Worm (Caenorhabditis elegans) whole organism, young adult: Measurements from ENCODE around the gene Y22D7AR.3.

Experiments
- B0019.2 ChIP-seq: fragments of 200-800 bp; sonication (Bioruptor generic); conservative IDR thresholded peaks from 2 replicates; pipeline ENCODE4 v1.3.6; 2022; ENCODE audit warnings: missing genetic modification reagents, missing genetic modification characterization, missing compliant biosample characterization
- B0261.1 ChIP-seq: sonication (generic microtip); optimal IDR thresholded peaks from 2 replicates; lab custom pipeline; 2016; ENCODE audit warnings: mild to moderate bottlenecking, missing genetic modification characterization, moderate library complexity, missing compliant biosample characterization
- B0336.3 ChIP-seq: fragments of 200-800 bp; sonication (Bioruptor generic); IDR thresholded peaks from 2 replicates; pipeline ENCODE4 v1.3.6; 2022; ENCODE audit warnings: missing genetic modification characterization, missing compliant biosample characterization
- C06A6.2 ChIP-seq: fragments of 200-800 bp; sonication (Bioruptor generic); conservative IDR thresholded peaks from 2 replicates; pipeline ENCODE4 v1.3.6; 2022; ENCODE audit warnings: missing genetic modification characterization, missing compliant biosample characterization
- D2030.7 ChIP-seq: fragments of 200-800 bp; sonication (Bioruptor generic); IDR thresholded peaks from 2 replicates; pipeline ENCODE4 v1.3.6; 2022; ENCODE audit warnings: missing genetic modification reagents, missing genetic modification characterization, missing compliant biosample characterization
- F22D6.2 ChIP-seq: sonication (generic microtip); optimal IDR thresholded peaks from 2 replicates; lab custom pipeline; 2016; ENCODE audit warnings: mild to moderate bottlenecking, missing genetic modification characterization, missing compliant biosample characterization
- F33H1.4 ChIP-seq: fragments of 200-800 bp; sonication (Bioruptor generic); IDR thresholded peaks from 2 replicates; pipeline ENCODE4 v1.3.6; 2022; ENCODE audit warnings: missing genetic modification reagents, missing genetic modification characterization, missing compliant biosample characterization
- F39B2.1 ChIP-seq: fragments of 200-800 bp; sonication (Bioruptor generic); IDR thresholded peaks from 2 replicates; pipeline ENCODE4 v1.3.6; 2022; ENCODE audit warnings: missing genetic modification reagents, missing genetic modification characterization, missing compliant biosample characterization
- F49E8.2 ChIP-seq: sonication (generic microtip); optimal IDR thresholded peaks from 3 replicates; lab custom pipeline; 2017; ENCODE audit warnings: missing genetic modification characterization, mild to moderate bottlenecking, missing compliant biosample characterization, antibody characterized with exemption, moderate library complexity; ENCODE audit not compliant: insufficient read depth
- F57A8.1 ChIP-seq: fragments of 200-800 bp; sonication (Bioruptor generic); optimal IDR thresholded peaks from 2 replicates; lab custom pipeline; 2018; ENCODE audit warnings: mild to moderate bottlenecking, missing genetic modification characterization, moderate library complexity, missing compliant biosample characterization
- F57C9.4 ChIP-seq: sonication (generic microtip); optimal IDR thresholded peaks from 2 replicates; lab custom pipeline; 2017; ENCODE audit warnings: mild to moderate bottlenecking, missing genetic modification characterization, missing compliant biosample characterization
- K11D2.4 ChIP-seq: fragments of 200-800 bp; sonication (Bioruptor generic); IDR thresholded peaks from 2 replicates; pipeline ENCODE4 v1.3.6; 2022; ENCODE audit warnings: missing genetic modification reagents, missing genetic modification characterization, missing compliant biosample characterization
- Y53F4B.3 ChIP-seq: fragments of 200-800 bp; sonication (Bioruptor generic); IDR thresholded peaks from 2 replicates; pipeline ENCODE4 v1.3.6; 2022; ENCODE audit warnings: missing genetic modification reagents, missing genetic modification characterization, missing compliant biosample characterization
- Y53G8AR.9 ChIP-seq: fragments of 200-800 bp; sonication (Bioruptor generic); conservative IDR thresholded peaks from 2 replicates; pipeline ENCODE4 v1.3.6; 2022; ENCODE audit warnings: missing genetic modification reagents, missing genetic modification characterization, missing compliant biosample characterization
- Y67H2A.10 ChIP-seq: fragments of 200-800 bp; sonication (Bioruptor generic); conservative IDR thresholded peaks from 2 replicates; pipeline ENCODE4 v1.3.6; 2022; ENCODE audit warnings: missing genetic modification reagents, missing genetic modification characterization, missing compliant biosample characterization
- Y79H2A.3 ChIP-seq: fragments of 200-800 bp; sonication (Bioruptor generic); conservative IDR thresholded peaks from 2 replicates; pipeline ENCODE4 v1.3.6; 2022; ENCODE audit warnings: missing genetic modification reagents, missing genetic modification characterization, missing compliant biosample characterization
- Y95B8A.8 ChIP-seq: fragments of 200-800 bp; sonication (Bioruptor generic); IDR thresholded peaks from 2 replicates; pipeline ENCODE4 v1.3.6; 2022; ENCODE audit warnings: missing genetic modification reagents, missing genetic modification characterization, missing compliant biosample characterization
- aptf-2 ChIP-seq: fragments of 200-800 bp; sonication (Bioruptor generic); conservative IDR thresholded peaks from 2 replicates; pipeline ENCODE4 v1.3.6; 2022; ENCODE audit warnings: missing genetic modification reagents, missing genetic modification characterization, missing compliant biosample characterization
- attf-5 ChIP-seq: fragments of 200-800 bp; sonication (Bioruptor generic); optimal IDR thresholded peaks from 2 replicates; lab custom pipeline; 2018; ENCODE audit warnings: mild to moderate bottlenecking, missing genetic modification characterization, missing compliant biosample characterization
- ceh-27 ChIP-seq: fragments of 200-800 bp; sonication (Bioruptor generic); optimal IDR thresholded peaks from 2 replicates; lab custom pipeline; 2018; ENCODE audit warnings: mild to moderate bottlenecking, missing genetic modification characterization, moderate library complexity, missing compliant biosample characterization
- ceh-58 ChIP-seq: fragments of 200-800 bp; sonication (Bioruptor generic); IDR thresholded peaks from 2 replicates; pipeline ENCODE4 v1.3.6; 2022; ENCODE audit warnings: missing genetic modification characterization, missing compliant biosample characterization
- ceh-79 ChIP-seq: sonication (generic microtip); optimal IDR thresholded peaks from 2 replicates; lab custom pipeline; 2017; ENCODE audit warnings: mild to moderate bottlenecking, missing genetic modification characterization, missing compliant biosample characterization
- efl-1 ChIP-seq: fragments of 150-350 bp; optimal IDR thresholded peaks from 2 replicates; lab custom pipeline; 2014; ENCODE audit warnings: missing biosample characterization, missing genetic modification reagents, missing genetic modification characterization
- egl-18 ChIP-seq: fragments of 200-800 bp; sonication (Bioruptor generic); IDR thresholded peaks from 2 replicates; pipeline ENCODE4 v1.3.6; 2022; ENCODE audit warnings: missing genetic modification reagents, missing genetic modification characterization, missing compliant biosample characterization
- egrh-3 ChIP-seq: fragments of 200-800 bp; sonication (Bioruptor generic); IDR thresholded peaks from 2 replicates; pipeline ENCODE4 v1.3.6; 2022; ENCODE audit warnings: missing genetic modification reagents, missing genetic modification characterization, missing compliant biosample characterization
- ets-4 ChIP-seq: fragments of 200-800 bp; sonication (Bioruptor generic); optimal IDR thresholded peaks from 2 replicates; lab custom pipeline; 2018; ENCODE audit warnings: mild to moderate bottlenecking, missing genetic modification characterization, missing compliant biosample characterization
- hlh-12 ChIP-seq: sonication (generic microtip); optimal IDR thresholded peaks from 2 replicates; lab custom pipeline; 2016; ENCODE audit warnings: missing genetic modification characterization, missing compliant biosample characterization
- hlh-26 ChIP-seq: fragments of 200-800 bp; sonication (Bioruptor generic); conservative IDR thresholded peaks from 2 replicates; pipeline ENCODE4 v1.3.6; 2022; ENCODE audit warnings: missing genetic modification reagents, missing genetic modification characterization, missing compliant biosample characterization
- hmg-20 ChIP-seq: fragments of 200-800 bp; sonication (Bioruptor generic); IDR thresholded peaks from 2 replicates; pipeline ENCODE4 v1.3.6; 2022; ENCODE audit warnings: missing genetic modification reagents, missing genetic modification characterization, missing compliant biosample characterization
- let-607 ChIP-seq, 2 experiments: fragments of 200-800 bp in 1 of 2; sonication (Bioruptor generic) in 1 of 2; sonication (generic microtip) in 1 of 2; optimal IDR thresholded peaks; 2 replicates each; lab custom pipeline; 2016 to 2018; ENCODE audit warnings: mild to moderate bottlenecking in 2 of 2, missing compliant biosample characterization in 2 of 2, missing genetic modification characterization in 2 of 2, moderate library complexity in 2 of 2, missing genotype in 1 of 2
- lin-35 ChIP-seq, 3 experiments: fragments of 150-350 bp in 2 of 3; sonication (generic microtip) in 1 of 3; optimal IDR thresholded peaks; 2 replicates each; lab custom pipeline; 2014 to 2018; ENCODE audit warnings: missing biosample characterization in 3 of 3, missing genetic modification characterization in 3 of 3, missing genetic modification reagents in 3 of 3
- lin-40 ChIP-seq: sonication (generic microtip); optimal IDR thresholded peaks from 2 replicates; lab custom pipeline; 2016; ENCODE audit warnings: missing genetic modification characterization, mild to moderate bottlenecking, missing compliant biosample characterization, missing genotype, missing genetic modification reagents
- madf-3 ChIP-seq: fragments of 200-800 bp; sonication (Bioruptor generic); IDR thresholded peaks from 2 replicates; pipeline ENCODE4 v1.3.6; 2022; ENCODE audit warnings: missing genetic modification reagents, missing genetic modification characterization, missing compliant biosample characterization
- madf-6 ChIP-seq: fragments of 200-800 bp; sonication (Bioruptor generic); IDR thresholded peaks from 2 replicates; pipeline ENCODE4 v1.3.6; 2022; ENCODE audit warnings: missing genetic modification reagents, missing genetic modification characterization, missing compliant biosample characterization
- mes-4 ChIP-seq: sonication (generic microtip); optimal IDR thresholded peaks from 2 replicates; lab custom pipeline; 2016; ENCODE audit warnings: missing genotype, missing genetic modification characterization, missing compliant biosample characterization
- mxl-1 ChIP-seq: sonication (generic microtip); optimal IDR thresholded peaks from 2 replicates; lab custom pipeline; 2016; ENCODE audit warnings: missing genetic modification characterization, missing compliant biosample characterization
- nhr-120 ChIP-seq: fragments of 200-800 bp; sonication (Bioruptor generic); IDR thresholded peaks from 2 replicates; pipeline ENCODE4 v1.3.6; 2022; ENCODE audit warnings: missing genetic modification characterization, missing compliant biosample characterization
- nhr-179 ChIP-seq: sonication (generic microtip); optimal IDR thresholded peaks from 2 replicates; lab custom pipeline; 2016; ENCODE audit warnings: mild to moderate bottlenecking, missing genetic modification characterization, missing compliant biosample characterization
- nhr-90 ChIP-seq: sonication (generic microtip); optimal IDR thresholded peaks from 2 replicates; lab custom pipeline; 2016; ENCODE audit warnings: missing genotype, mild to moderate bottlenecking, missing genetic modification characterization, missing compliant biosample characterization
- rcor-1 ChIP-seq: fragments of 200-800 bp; sonication (Bioruptor generic); IDR thresholded peaks from 2 replicates; pipeline ENCODE4 v1.3.6; 2022; ENCODE audit warnings: missing genetic modification reagents, missing genetic modification characterization, missing compliant biosample characterization
- sdz-38 ChIP-seq: sonication (generic microtip); optimal IDR thresholded peaks from 2 replicates; lab custom pipeline; 2016; ENCODE audit warnings: missing genotype, missing genetic modification characterization, missing compliant biosample characterization
- snpc-1.3 ChIP-seq: sonication (generic microtip); optimal IDR thresholded peaks from 2 replicates; lab custom pipeline; 2017; ENCODE audit warnings: missing genetic modification characterization, mild to moderate bottlenecking, missing compliant biosample characterization, antibody characterized with exemption, moderate library complexity, missing genotype, missing genetic modification reagents; ENCODE audit not compliant: insufficient read depth
- snpc-3.4 ChIP-seq: sonication (generic microtip); optimal IDR thresholded peaks from 2 replicates; lab custom pipeline; 2017; ENCODE audit warnings: missing genetic modification characterization, mild to moderate bottlenecking, missing compliant biosample characterization, antibody characterized with exemption, moderate library complexity, missing genotype, missing genetic modification reagents
- tlf-1 ChIP-seq: fragments of 200-800 bp; sonication (Bioruptor generic); optimal IDR thresholded peaks from 2 replicates; lab custom pipeline; 2018; ENCODE audit warnings: mild to moderate bottlenecking, missing genetic modification characterization, missing compliant biosample characterization
- xnd-1 ChIP-seq: sonication (generic microtip); optimal IDR thresholded peaks from 2 replicates; lab custom pipeline; 2016; ENCODE audit warnings: missing genotype, missing genetic modification reagents, missing genetic modification characterization, missing compliant biosample characterization
- zfh-2 ChIP-seq: fragments of 200-800 bp; sonication (Bioruptor generic); conservative IDR thresholded peaks from 2 replicates; pipeline ENCODE4 v1.3.6; 2022; ENCODE audit warnings: missing genetic modification reagents, missing genetic modification characterization, missing compliant biosample characterization
- zim-3 ChIP-seq: sonication (generic microtip); optimal IDR thresholded peaks from 2 replicates; lab custom pipeline; 2017; ENCODE audit warnings: mild to moderate bottlenecking, missing genetic modification characterization, moderate library complexity, missing compliant biosample characterization
- ztf-18 ChIP-seq: sonication (generic microtip); optimal IDR thresholded peaks from 2 replicates; lab custom pipeline; 2016; ENCODE audit warnings: missing genotype, mild to moderate bottlenecking, missing genetic modification characterization, missing compliant biosample characterization

Y22D7AR.3 gene

DNA sequence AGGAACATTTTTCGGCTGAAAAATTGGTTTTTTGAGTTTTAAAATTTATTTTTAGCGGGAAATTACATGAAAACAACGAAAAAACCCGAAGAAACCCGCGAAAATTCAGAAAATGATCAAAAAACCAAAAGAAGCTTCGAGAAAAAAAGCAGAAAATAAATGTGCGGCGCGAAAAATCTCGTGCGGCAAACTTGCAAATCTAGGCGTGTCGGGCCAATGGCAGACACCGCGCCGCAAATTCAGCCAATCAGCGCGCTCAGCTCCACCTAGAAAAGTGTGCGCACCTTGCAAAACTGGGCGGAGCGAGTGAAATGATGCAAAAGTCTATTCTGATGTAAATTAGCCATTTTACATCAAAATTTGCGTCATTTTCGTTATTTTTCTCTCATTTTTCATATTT lies 46.7 kb downstream of the Y22D7AR.3 start, which contains the start of gene Y22D7AL.10 (continued):
- TF ChIP-seq Y53G8AR.9 (GFP tag; lab: Robert Waterston, UW) (peak; percentile 98), egrh-3 (GFP tag; lab: Robert Waterston, UW) (peak; percentile 80), aptf-2 (GFP tag; lab: Robert Waterston, UW) (peak; percentile 68), C06A6.2 (GFP tag; lab: Robert Waterston, UW) (peak; percentile 100), D2030.7 (peak; percentile 99), hlh-12 (no peak), nhr-179 (tag; lab: Kevin White, UChicago) (no peak), lin-35 (GFP tag; optimal IDR thresholded peaks at IDR 0.05; lab: Kevin White, UChicago) (peak; percentile 72 to 95 (median 94)), attf-5 (GFP tag; lab: Kevin White, UChicago) (peak; percentile 95), Y67H2A.10 (GFP tag; lab: Robert Waterston, UW) (peak; percentile 94), B0261.1 (tag; lab: Kevin White, UChicago) (peak; percentile 51), nhr-90 (tag; lab: Kevin White, UChicago) (peak; percentile 82), F39B2.1 (GFP tag; lab: Robert Waterston, UW) (peak; percentile 91), F22D6.2 (tag; lab: Kevin White, UChicago) (peak; percentile 87), tlf-1 (GFP tag; lab: Kevin White, UChicago) (peak; percentile 100), zfh-2 (peak; percentile 99), lin-40 (tag; lab: Kevin White, UChicago) (peak; percentile 99), hlh-26 (GFP tag; lab: Robert Waterston, UW) (no peak), nhr-120 (0 out of 2 replicates have a peak, but pooled peaks have one; percentile 70), ceh-58 (GFP tag; lab: Robert Waterston, UW) (no peak; the same call in 1 of the 2 replicates), efl-1 (GFP tag; lab: Kevin White, UChicago) (peak; percentile 94), F57C9.4 (peak; percentile 93), F49E8.2 (tag; lab: Kevin White, UChicago) (peak; percentile 96), Y79H2A.3 (GFP tag; lab: Robert Waterston, UW) (peak; percentile 90), K11D2.4 (GFP tag; lab: Robert Waterston, UW) (peak; percentile 97), mes-4 (tag; lab: Kevin White, UChicago) (peak; percentile 56), mxl-1 (no peak), Y53F4B.3 (GFP tag; lab: Robert Waterston, UW) (peak; percentile 85), B0019.2 (GFP tag; lab: Robert Waterston, UW) (peak; percentile 91), zim-3 (peak; percentile 93), hmg-20 (peak; percentile 91), let-607 (tag; optimal IDR thresholded peaks at IDR 0.05; lab: Kevin White, UChicago) (peak; percentile 83 to 92), snpc-1.3 (tag; lab: Kevin White, UChicago) (peak; percentile 90), ceh-27 (GFP tag; lab: Kevin White, UChicago) (peak; percentile 98), B0336.3 (GFP tag; lab: Robert Waterston, UW) (peak; percentile 100), ets-4 (GFP tag; lab: Kevin White, UChicago) (peak; percentile 68), ceh-79 (tag; lab: Kevin White, UChicago) (peak; percentile 95), F57A8.1 (peak; percentile 81), snpc-3.4 (peak; percentile 96), ztf-18 (tag; lab: Kevin White, UChicago) (peak; percentile 77), Y95B8A.8 (GFP tag; lab: Robert Waterston, UW) (peak; percentile 99), sdz-38 (no peak), madf-6 (GFP tag; lab: Robert Waterston, UW) (peak; percentile 97), F33H1.4 (GFP tag; lab: Robert Waterston, UW) (peak; percentile 88), egl-18 (GFP tag; lab: Robert Waterston, UW) (peak; percentile 90), xnd-1 (peak; percentile 93), madf-3 (peak; percentile 96), rcor-1 (GFP tag; lab: Robert Waterston, UW) (peak; percentile 97)
